Fruit fly (Drosophila melanogaster): ENCODE measurements around the gene CG13887.

The CG13887 gene

DNA sequence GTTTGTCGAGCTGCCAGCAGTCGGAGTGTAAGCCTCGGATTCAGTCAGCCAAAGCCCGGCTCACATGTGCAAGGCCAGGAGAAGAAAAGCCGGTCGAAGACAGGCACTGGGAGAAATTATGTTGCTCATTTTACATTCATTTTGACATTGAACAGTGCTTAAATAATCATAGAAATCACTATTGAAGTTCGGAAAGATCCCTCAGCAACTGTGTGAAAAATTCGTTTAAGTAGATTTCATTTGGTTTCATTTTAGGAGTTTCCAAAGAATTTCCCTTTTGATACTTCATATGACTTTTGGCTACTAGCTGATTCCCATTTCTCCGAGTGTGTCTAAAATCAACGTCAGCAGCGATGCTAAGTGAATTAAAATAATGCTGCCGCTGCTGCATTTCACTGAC, 13.2 kb upstream of the CG13887 start (continued):
- TF ChIP-seq Side (GFP tag; optimal IDR thresholded peaks at IDR 0.05) (no peak), ato (GFP tag; IDR thresholded peaks at IDR 0.05; ENCODE audit: partially characterized antibody) (no peak), dan (GFP tag; IDR thresholded peaks at IDR 0.05) (no peak), hbn (GFP tag; IDR thresholded peaks at IDR 0.05; ENCODE audit: partially characterized antibody) (no peak), tna (GFP tag; IDR thresholded peaks at IDR 0.05; ENCODE audit: partially characterized antibody) (no peak), Nf-YC (tag; optimal IDR thresholded peaks at IDR 0.05) (no peak), run (tag; optimal IDR thresholded peaks at IDR 0.05) (no peak), bsh (GFP tag; optimal IDR thresholded peaks at IDR 0.05) (peak; percentile 41 to 72), CG11247 (GFP tag; IDR thresholded peaks at IDR 0.05) (no peak), CrebB (tag; optimal IDR thresholded peaks at IDR 0.05) (no peak), Gsc (GFP tag; IDR thresholded peaks at IDR 0.05) (no peak), CG4854 (GFP tag; optimal IDR thresholded peaks at IDR 0.05) (no peak), CG6813 (GFP tag; optimal IDR thresholded peaks at IDR 0.05) (no peak), tin (GFP tag; optimal IDR thresholded peaks at IDR 0.05) (peak; percentile 9), H15 (GFP tag; IDR thresholded peaks at IDR 0.05) (no peak), GATAe (GFP tag; conservative IDR thresholded peaks at IDR 0.05) (no peak), Atf-2 (GFP tag; optimal IDR thresholded peaks at IDR 0.05) (no peak), gro (GFP tag; optimal IDR thresholded peaks at IDR 0.05) (no peak), CG16863 (GFP tag; optimal IDR thresholded peaks at IDR 0.05) (no peak), kni (GFP tag; optimal IDR thresholded peaks at IDR 0.05) (no peak), gsb-n (tag; optimal IDR thresholded peaks at IDR 0.05) (no peak), CG10267 (tag; optimal IDR thresholded peaks at IDR 0.05) (peak; percentile 11), CG17385 (GFP tag; optimal IDR thresholded peaks at IDR 0.05) (peak; percentile 17), bbx (GFP tag; IDR thresholded peaks at IDR 0.05; ENCODE audit: partially characterized antibody) (no peak), br (optimal IDR thresholded peaks at IDR 0.05) (no peak), Hr78 (GFP tag; optimal IDR thresholded peaks at IDR 0.05) (no peak), CG13123 (GFP tag; optimal IDR thresholded peaks at IDR 0.05) (no peak), Max (GFP tag; optimal IDR thresholded peaks at IDR 0.05) (no peak), CG8478 (optimal IDR thresholded peaks at IDR 0.05) (no peak), Hr3 (GFP tag; optimal IDR thresholded peaks at IDR 0.05) (peak; percentile 8), CG4730 (GFP tag; IDR thresholded peaks at IDR 0.05) (no peak), CG3838 (GFP tag; optimal IDR thresholded peaks at IDR 0.05) (no peak), gem (tag; optimal IDR thresholded peaks at IDR 0.05) (no peak), CG2712 (tag; optimal IDR thresholded peaks at IDR 0.05) (peak; percentile 56), CG17829 (tag; optimal IDR thresholded peaks at IDR 0.05) (peak; percentile 40), CG5245 (GFP tag; optimal IDR thresholded peaks at IDR 0.05) (peak; percentile 5), stwl (tag; optimal IDR thresholded peaks at IDR 0.05) (no peak), pzg (GFP tag; optimal IDR thresholded peaks at IDR 0.05) (no peak), CG9817 (tag; optimal IDR thresholded peaks at IDR 0.05) (no peak), Rfx (GFP tag; IDR thresholded peaks at IDR 0.05) (no peak), da (GFP tag; optimal IDR thresholded peaks at IDR 0.05) (no peak), HmgD (GFP tag; optimal IDR thresholded peaks at IDR 0.05) (no peak), CG33213 (GFP tag; optimal IDR thresholded peaks at IDR 0.05) (no peak), luna (GFP tag; optimal IDR thresholded peaks at IDR 0.05) (no peak), wek (GFP tag; optimal IDR thresholded peaks at IDR 0.05) (no peak), Asciz (GFP tag; optimal IDR thresholded peaks at IDR 0.05) (peak; percentile 57), Sry-β (GFP tag; optimal IDR thresholded peaks at IDR 0.05) (no peak), CG11398 (GFP tag; optimal IDR thresholded peaks at IDR 0.05) (no peak), schlank (tag; optimal IDR thresholded peaks at IDR 0.05) (no peak), ATbp (GFP tag; optimal IDR thresholded peaks at IDR 0.05) (peak; percentile 27), sisA (GFP tag; IDR thresholded peaks at IDR 0.05) (peak; percentile 37), pb (GFP tag; optimal IDR thresholded peaks at IDR 0.05) (no peak)
